Worm (Caenorhabditis elegans): ENCODE results near the gene pigx-1.

pigx-1 gene

ce11 chrX:1107758-1108157 is 10.9 kb upstream of the pigx-1 start, which contains the start of gene C05D9.4:
Gene C05D9.4 (plus strand): TSS chrX:1108058.
- no peak for TF ChIP-seq odd-2 (tag; optimal IDR thresholded peaks at IDR 0.05)
- TF ChIP-seq hlh-30 (tag; optimal IDR thresholded peaks at IDR 0.05; ENCODE audit: insufficient read depth) = no peak
- TF ChIP-seq ceh-31 (tag; optimal IDR thresholded peaks at IDR 0.05) = no peak
- no peak for TF ChIP-seq zip-5 (tag; optimal IDR thresholded peaks at IDR 0.05)
- TF ChIP-seq ceh-19 (GFP tag; optimal IDR thresholded peaks at IDR 0.05) = no peak
- TF ChIP-seq F13H6.1 (tag; optimal IDR thresholded peaks at IDR 0.05) = no peak
- no peak for TF ChIP-seq nhr-232 (tag; optimal IDR thresholded peaks at IDR 0.05)
- no peak for TF ChIP-seq ahr-1 (tag; optimal IDR thresholded peaks at IDR 0.05)
- TF ChIP-seq ets-4 (tag; optimal IDR thresholded peaks at IDR 0.05) = no peak
- no peak for TF ChIP-seq fkh-10 (GFP tag; optimal IDR thresholded peaks at IDR 0.05)
- no peak for TF ChIP-seq ceh-6 (GFP tag; optimal IDR thresholded peaks at IDR 0.05)
- TF ChIP-seq sox-2 (GFP tag; IDR thresholded peaks at IDR 0.05) = no peak
- TF ChIP-seq sdc-2 (tag; optimal IDR thresholded peaks at IDR 0.05) = no peak
- TF ChIP-seq ttx-3 (tag; optimal IDR thresholded peaks at IDR 0.05) = no peak
- TF ChIP-seq unc-86 (tag; optimal IDR thresholded peaks at IDR 0.05) = no peak
- no peak for TF ChIP-seq lim-6 (tag; optimal IDR thresholded peaks at IDR 0.05)
- no peak for TF ChIP-seq C38D4.7 (GFP tag; optimal IDR thresholded peaks at IDR 0.05)
- no peak for TF ChIP-seq elt-2 (tag; optimal IDR thresholded peaks at IDR 0.05)
- no peak for TF ChIP-seq unc-42 (tag; optimal IDR thresholded peaks at IDR 0.05)

ce11 chrX:1103702-1104262 is 7.0 kb upstream of the pigx-1 start, which contains the start of gene ife-4:
Gene ife-4 (plus strand): TSS chrX:1104212.
- TF ChIP-seq unc-55 (GFP tag; optimal IDR thresholded peaks at IDR 0.05) (peak; percentile 72), ceh-30 (tag; optimal IDR thresholded peaks at IDR 0.05) (no peak), ceh-31 (tag; optimal IDR thresholded peaks at IDR 0.05) (peak; percentile 85), unc-42 (tag; optimal IDR thresholded peaks at IDR 0.05) (peak; percentile 64), hlh-30 (tag; optimal IDR thresholded peaks at IDR 0.05; ENCODE audit: insufficient read depth) (peak; percentile 5), nfya-1 (tag; optimal IDR thresholded peaks at IDR 0.05) (peak; percentile 61), ceh-9 (tag; optimal IDR thresholded peaks at IDR 0.05) (no peak), sox-2 (GFP tag; IDR thresholded peaks at IDR 0.05) (no peak), C08G9.2 (tag; optimal IDR thresholded peaks at IDR 0.05) (peak; percentile 18), syd-9 (tag; optimal IDR thresholded peaks at IDR 0.05) (no peak), ceh-34 (tag; optimal IDR thresholded peaks at IDR 0.05) (peak; percentile 60), ceh-2 (tag; optimal IDR thresholded peaks at IDR 0.05) (peak; percentile 59), ref-2 (tag; optimal IDR thresholded peaks at IDR 0.05) (peak; percentile 55), ceh-18 (tag; optimal IDR thresholded peaks at IDR 0.05) (peak; percentile 32), eyg-1 (tag; optimal IDR thresholded peaks at IDR 0.05) (no peak), hlh-8 (tag; optimal IDR thresholded peaks at IDR 0.05) (peak; percentile 36), rnt-1 (tag; optimal IDR thresholded peaks at IDR 0.05) (peak; percentile 22), gmeb-2 (tag; optimal IDR thresholded peaks at IDR 0.05) (no peak), fax-1 (tag; optimal IDR thresholded peaks at IDR 0.05) (peak; percentile 15), sdc-2 (tag; optimal IDR thresholded peaks at IDR 0.05) (peak; percentile 40), ceh-48 (tag; optimal IDR thresholded peaks at IDR 0.05) (peak; percentile 87), tbx-2 (tag; optimal IDR thresholded peaks at IDR 0.05) (peak; percentile 67)

DNA sequence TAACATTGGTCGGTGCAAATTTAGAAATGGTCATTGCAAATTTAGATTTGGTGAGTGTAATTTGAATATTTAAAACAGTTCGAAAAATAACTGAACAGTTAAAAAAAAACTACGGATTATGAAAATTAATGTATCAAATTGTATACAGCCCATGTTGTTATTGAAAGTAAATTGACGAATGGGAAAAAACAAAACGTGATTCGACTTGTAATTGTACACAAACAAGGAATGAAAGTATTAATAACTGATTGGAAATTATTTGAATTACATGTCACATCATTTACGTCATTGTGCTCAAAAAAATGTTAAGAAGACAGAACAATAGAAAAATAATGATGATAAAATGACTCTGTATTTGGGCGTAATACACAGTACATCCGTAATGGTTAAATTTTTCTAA is 2.5 kb downstream of the pigx-1 start:
- TF ChIP-seq K09A11.1 (tag; optimal IDR thresholded peaks at IDR 0.05; ENCODE audit: insufficient read depth) (no peak), ttx-3 (tag; optimal IDR thresholded peaks at IDR 0.05) (no peak)

ce11 chrX:1093154-1093553 is 3.7 kb downstream of the pigx-1 start:
- TF ChIP-seq tbx-7 (tag; optimal IDR thresholded peaks at IDR 0.05) = no peak
- TF ChIP-seq nfya-1 (tag; optimal IDR thresholded peaks at IDR 0.05) = peak; percentile 95
- no peak for TF ChIP-seq unc-3 (GFP tag; conservative IDR thresholded peaks at IDR 0.05)
- peak; percentile 31 for TF ChIP-seq unc-3 (tag; optimal IDR thresholded peaks at IDR 0.05)
- peak; percentile 66 for TF ChIP-seq ceh-14 (tag; optimal IDR thresholded peaks at IDR 0.05)
- no peak for TF ChIP-seq fkh-10 (GFP tag; optimal IDR thresholded peaks at IDR 0.05)
- no peak for TF ChIP-seq gmeb-2 (tag; optimal IDR thresholded peaks at IDR 0.05)
- TF ChIP-seq pag-3 (tag; optimal IDR thresholded peaks at IDR 0.05; ENCODE audit: borderline replicate concordance) = no peak
- no peak for TF ChIP-seq ttx-3 (tag; optimal IDR thresholded peaks at IDR 0.05)
- TF ChIP-seq mec-3 (tag; optimal IDR thresholded peaks at IDR 0.05; ENCODE audit: borderline replicate concordance) = no peak
- no peak for TF ChIP-seq ceh-48 (tag; optimal IDR thresholded peaks at IDR 0.05)
- TF ChIP-seq F13H6.1 (tag; optimal IDR thresholded peaks at IDR 0.05) = peak; percentile 85
- TF ChIP-seq ceh-9 (tag; optimal IDR thresholded peaks at IDR 0.05) = no peak
- no peak for TF ChIP-seq lin-11 (tag; optimal IDR thresholded peaks at IDR 0.05)
- peak; percentile 35 for TF ChIP-seq elt-2 (tag; optimal IDR thresholded peaks at IDR 0.05)
- peak; percentile 79 for TF ChIP-seq pros-1 (tag; optimal IDR thresholded peaks at IDR 0.05)
- TF ChIP-seq syd-9 (tag; optimal IDR thresholded peaks at IDR 0.05) = peak; percentile 51
- TF ChIP-seq ceh-31 (tag; optimal IDR thresholded peaks at IDR 0.05) = peak; percentile 93
- TF ChIP-seq ref-2 (tag; optimal IDR thresholded peaks at IDR 0.05) = peak; percentile 74
- TF ChIP-seq ceh-45 (GFP tag; IDR thresholded peaks at IDR 0.05) = no peak
